Worm (Caenorhabditis elegans): ENCODE measurements around the gene ndab-2.

Gene ndab-2

DNA sequence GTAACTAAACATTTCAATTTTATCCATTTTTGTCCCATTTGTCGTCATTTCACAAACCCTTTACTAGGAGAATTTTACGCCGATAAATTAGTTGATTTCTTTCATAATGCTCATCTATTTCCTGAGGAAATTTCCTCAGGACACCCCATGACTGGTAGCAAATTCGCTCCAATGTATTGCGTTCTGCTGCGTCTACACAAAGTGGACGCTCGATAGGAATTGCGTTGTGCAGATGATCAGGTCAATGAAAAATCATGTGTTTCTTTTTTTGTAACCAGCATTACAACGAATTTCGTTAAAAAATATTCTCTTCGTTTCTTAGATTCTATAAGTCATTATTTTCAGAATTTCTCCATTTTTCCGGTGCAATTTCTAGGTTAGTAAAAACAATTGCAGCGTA, 1.3 kb downstream of the ndab-2 start, which contains the start of gene epg-4 (continued):
- TF ChIP-seq F37D6.2 (tag; optimal IDR thresholded peaks at IDR 0.05) (no peak), F10B5.3 (tag; optimal IDR thresholded peaks at IDR 0.05) (no peak), unc-62 (GFP tag; optimal IDR thresholded peaks at IDR 0.05 in 1 of 2) (no peak), unc-62 (tag; optimal IDR thresholded peaks at IDR 0.05) (no peak), pha-4 (GFP tag; IDR thresholded peaks at IDR 0.05) (peak; percentile 63; the same call in 1 of the 2 replicates), pha-4 (tag; optimal IDR thresholded peaks at IDR 0.05) (peak; percentile 31), nhr-25 (tag; optimal IDR thresholded peaks at IDR 0.05; ENCODE audit: borderline replicate concordance, insufficient read depth) (no peak), set-16 (GFP tag; IDR thresholded peaks at IDR 0.05) (no peak), nhr-41 (GFP tag; IDR thresholded peaks at IDR 0.05) (no peak), zfp-3 (GFP tag; conservative IDR thresholded peaks at IDR 0.05) (0 out of 2 replicates have a peak, but pooled peaks have one; percentile 47), ceh-62 (tag; optimal IDR thresholded peaks at IDR 0.05) (no peak), R02D3.7 (tag; optimal IDR thresholded peaks at IDR 0.05) (no peak), hlh-11 (tag; optimal IDR thresholded peaks at IDR 0.05) (peak; percentile 65), Y5F2A.4 (GFP tag; optimal IDR thresholded peaks at IDR 0.05) (no peak), ceh-20 (GFP tag; IDR thresholded peaks at IDR 0.05) (no peak), tra-1 (GFP tag; IDR thresholded peaks at IDR 0.05) (no peak), F49E8.2 (tag; optimal IDR thresholded peaks at IDR 0.05; ENCODE audit: borderline replicate concordance) (no peak), mxl-2 (GFP tag; conservative IDR thresholded peaks at IDR 0.05) (no peak), Y105C5A.15 (GFP tag; IDR thresholded peaks at IDR 0.05) (no peak), Y75B8A.6 (GFP tag; IDR thresholded peaks at IDR 0.05) (no peak), ceh-82 (tag; optimal IDR thresholded peaks at IDR 0.05) (no peak), F26F4.8 (GFP tag; conservative IDR thresholded peaks at IDR 0.05) (no peak), ceh-32 (tag; optimal IDR thresholded peaks at IDR 0.05; ENCODE audit: poor library complexity) (no peak), egl-27 (tag; optimal IDR thresholded peaks at IDR 0.05) (no peak), jun-1 (tag; optimal IDR thresholded peaks at IDR 0.05) (no peak), mdt-29 (GFP tag; IDR thresholded peaks at IDR 0.05) (no peak), dve-1 (tag; optimal IDR thresholded peaks at IDR 0.05; ENCODE audit: insufficient read depth) (peak; percentile 33), unc-130 (GFP tag; optimal IDR thresholded peaks at IDR 0.05) (no peak), nhr-48 (tag; optimal IDR thresholded peaks at IDR 0.05) (no peak), nhr-76 (tag; optimal IDR thresholded peaks at IDR 0.05) (no peak), tag-97 (GFP tag; IDR thresholded peaks at IDR 0.05) (no peak), duxl-1 (tag; optimal IDR thresholded peaks at IDR 0.05; ENCODE audit: poor library complexity) (no peak), lin-13 (GFP tag; optimal IDR thresholded peaks at IDR 0.05) (peak; percentile 33), saeg-2 (GFP tag; IDR thresholded peaks at IDR 0.05) (no peak), snpc-1.2 (GFP tag; IDR thresholded peaks at IDR 0.05) (no peak), nhr-10 (tag; optimal IDR thresholded peaks at IDR 0.05) (no peak), ZK337.2 (GFP tag; IDR thresholded peaks at IDR 0.05) (no peak), egl-43 (GFP tag; IDR thresholded peaks at IDR 0.05) (no peak), lin-29 (GFP tag; IDR thresholded peaks at IDR 0.05) (no peak), nhr-11 (tag; optimal IDR thresholded peaks at IDR 0.05) (no peak), dmd-8 (GFP tag; IDR thresholded peaks at IDR 0.05) (no peak), unc-39 (tag; optimal IDR thresholded peaks at IDR 0.05) (no peak), nhr-77 (tag; optimal IDR thresholded peaks at IDR 0.05) (peak; percentile 80), daf-19 (GFP tag; conservative IDR thresholded peaks at IDR 0.05) (no peak), arid-1 (GFP tag; conservative IDR thresholded peaks at IDR 0.05) (0 out of 2 replicates have a peak, but pooled peaks have one; percentile 5), snpc-4 (tag; optimal IDR thresholded peaks at IDR 0.05) (no peak), ztf-7 (tag; optimal IDR thresholded peaks at IDR 0.05) (no peak), ceh-44 (GFP tag; IDR thresholded peaks at IDR 0.05) (no peak), php-3 (GFP tag; IDR thresholded peaks at IDR 0.05) (no peak), nhr-6 (tag; optimal IDR thresholded peaks at IDR 0.05) (no peak), spr-3 (GFP tag; optimal IDR thresholded peaks at IDR 0.05) (no peak), ces-1 (GFP tag; optimal IDR thresholded peaks at IDR 0.05) (no peak)

All from whole organism, L4 larva.